Worm (Caenorhabditis elegans) whole organism, L4 larva: ENCODE data around the gene gly-9.

Source experiments
- D1046.2 ChIP-seq: fragments of 200-800 bp; sonication (Bioruptor generic); IDR thresholded peaks from 2 replicates; pipeline ENCODE4 v1.3.6; 2022; ENCODE audit warnings: missing genetic modification characterization, missing compliant biosample characterization
- F10B5.3 ChIP-seq: sonication (generic microtip); optimal IDR thresholded peaks from 2 replicates; lab custom pipeline; 2016; ENCODE audit warnings: mild to moderate bottlenecking, missing genetic modification characterization, missing compliant biosample characterization
- F26F4.8 ChIP-seq: fragments of 200-800 bp; sonication (Bioruptor generic); conservative IDR thresholded peaks from 2 replicates; pipeline ENCODE4 v1.3.6; 2022; ENCODE audit warnings: missing genetic modification characterization, missing compliant biosample characterization
- F44E2.7 ChIP-seq: fragments of 200-800 bp; sonication (Bioruptor generic); IDR thresholded peaks from 2 replicates; pipeline ENCODE4 v2.1.2; 2022; ENCODE audit warnings: missing genetic modification characterization, missing compliant biosample characterization
- F49E8.2 ChIP-seq: sonication (generic microtip); optimal IDR thresholded peaks from 2 replicates; lab custom pipeline; 2016; ENCODE audit warnings: missing compliant biosample characterization, mild to moderate bottlenecking, missing genetic modification characterization, borderline replicate concordance
- Y48G9A.11 ChIP-seq: fragments of 200-800 bp; sonication (Bioruptor generic); IDR thresholded peaks from 2 replicates; pipeline ENCODE4 v1.3.6; 2022; ENCODE audit warnings: missing genetic modification reagents, missing genetic modification characterization, missing compliant biosample characterization
- Y75B8A.6 ChIP-seq: fragments of 200-800 bp; sonication (Bioruptor generic); IDR thresholded peaks from 2 replicates; pipeline ENCODE4 v1.3.6; 2022; ENCODE audit warnings: missing genetic modification reagents, missing genetic modification characterization, missing compliant biosample characterization
- ZK337.2 ChIP-seq: fragments of 200-800 bp; sonication (Bioruptor generic); IDR thresholded peaks from 2 replicates; pipeline ENCODE4 v1.3.6; 2022; ENCODE audit warnings: missing genetic modification reagents, missing genetic modification characterization, missing compliant biosample characterization
- aha-1 ChIP-seq: fragments of 150-350 bp; peaks from one replicate; lab custom pipeline; 2014; ENCODE audit warnings: missing biosample characterization, missing genetic modification characterization
- aly-2 ChIP-seq: sonication (generic microtip); optimal IDR thresholded peaks from 2 replicates; lab custom pipeline; 2018; ENCODE audit warnings: missing biosample characterization, missing genetic modification characterization
- ama-1 ChIP-seq: fragments of 150-350 bp; optimal IDR thresholded peaks from 2 replicates; lab custom pipeline; 2014; ENCODE audit warnings: inconsistent platforms, mixed read lengths
- ceh-28 ChIP-seq: fragments of 150-350 bp; optimal IDR thresholded peaks from 2 replicates; lab custom pipeline; 2014; ENCODE audit warnings: missing biosample characterization, missing genetic modification reagents, missing genetic modification characterization
- ceh-62 ChIP-seq: sonication (generic microtip); optimal IDR thresholded peaks from 2 replicates; lab custom pipeline; 2017; ENCODE audit warnings: missing biosample characterization, missing genetic modification characterization
- daf-19 ChIP-seq: fragments of 200-800 bp; sonication (Bioruptor generic); conservative IDR thresholded peaks from 2 replicates; pipeline ENCODE4 v1.3.6; 2022; ENCODE audit warnings: missing genetic modification characterization, missing compliant biosample characterization
- dmd-6 ChIP-seq: fragments of 200-800 bp; sonication (Bioruptor generic); IDR thresholded peaks from 2 replicates; pipeline ENCODE4 v1.3.6; 2022; ENCODE audit warnings: missing genetic modification reagents, missing genetic modification characterization, missing compliant biosample characterization
- dmd-9 ChIP-seq: fragments of 200-800 bp; sonication (Bioruptor generic); IDR thresholded peaks from 2 replicates; pipeline ENCODE4 v1.3.6; 2022; ENCODE audit warnings: missing genetic modification reagents, missing genetic modification characterization, missing compliant biosample characterization
- dpl-1 ChIP-seq: fragments of 150-350 bp; optimal IDR thresholded peaks from 2 replicates; lab custom pipeline; 2014; ENCODE audit warnings: missing biosample characterization, missing genetic modification reagents, missing genetic modification characterization
- duxl-1 ChIP-seq: sonication (generic microtip); optimal IDR thresholded peaks from 2 replicates; lab custom pipeline; 2016; ENCODE audit warnings: mild to moderate bottlenecking, missing genetic modification characterization, moderate library complexity, missing compliant biosample characterization; ENCODE audit not compliant: poor library complexity
- dve-1 ChIP-seq: sonication (generic microtip); optimal IDR thresholded peaks from 2 replicates; lab custom pipeline; 2017; ENCODE audit warnings: antibody characterized with exemption, mild to moderate bottlenecking, missing genetic modification characterization, missing compliant biosample characterization; ENCODE audit not compliant: insufficient read depth
- egl-27 ChIP-seq: sonication (generic microtip); optimal IDR thresholded peaks from 3 replicates; lab custom pipeline; 2017; ENCODE audit warnings: missing biosample characterization, missing genetic modification reagents, missing genetic modification characterization
- fkh-10 ChIP-seq: fragments of 150-350 bp; optimal IDR thresholded peaks from 2 replicates; lab custom pipeline; 2014; ENCODE audit warnings: missing biosample characterization, missing genetic modification reagents, missing genetic modification characterization
- gei-8 ChIP-seq: fragments of 200-800 bp; sonication (Bioruptor generic); optimal IDR thresholded peaks from 2 replicates; lab custom pipeline; 2018; ENCODE audit warnings: mild to moderate bottlenecking, missing genetic modification characterization, missing compliant biosample characterization
- hif-1 ChIP-seq, 2 experiments: sonication (generic microtip); optimal IDR thresholded peaks; 2 replicates each; lab custom pipeline; 2016 to 2017; ENCODE audit warnings: missing compliant biosample characterization in 2 of 2, missing genetic modification characterization in 2 of 2, missing genetic modification reagents in 2 of 2, missing genotype in 2 of 2, mild to moderate bottlenecking in 1 of 2
- hlh-11 ChIP-seq: fragments of 200-800 bp; sonication (Bioruptor generic); optimal IDR thresholded peaks from 2 replicates; lab custom pipeline; 2018; ENCODE audit warnings: mild to moderate bottlenecking, missing genetic modification characterization, missing compliant biosample characterization
- hlh-30 ChIP-seq: sonication (generic microtip); optimal IDR thresholded peaks from 2 replicates; lab custom pipeline; 2017; ENCODE audit warnings: antibody characterized with exemption, mild to moderate bottlenecking, missing genetic modification characterization, missing compliant biosample characterization; ENCODE audit not compliant: insufficient read depth
- hmg-1.1 ChIP-seq: fragments of 200-800 bp; sonication (Bioruptor generic); IDR thresholded peaks from 2 replicates; pipeline ENCODE4 v1.3.6; 2022; ENCODE audit warnings: missing genetic modification reagents, missing genetic modification characterization, missing compliant biosample characterization
- lim-7 ChIP-seq: fragments of 200-800 bp; sonication (Bioruptor generic); IDR thresholded peaks from 2 replicates; pipeline ENCODE4 v1.3.6; 2022; ENCODE audit warnings: missing genetic modification characterization, missing compliant biosample characterization
- lin-13 ChIP-seq: fragments of 150-350 bp; optimal IDR thresholded peaks from 2 replicates; lab custom pipeline; 2014; ENCODE audit warnings: missing biosample characterization, missing genetic modification reagents, missing genetic modification characterization
- lin-38 ChIP-seq: fragments of 200-800 bp; sonication (Bioruptor generic); IDR thresholded peaks from 2 replicates; pipeline ENCODE4 v1.3.6; 2022; ENCODE audit warnings: missing genetic modification reagents, missing genetic modification characterization, missing compliant biosample characterization
- lsy-2 ChIP-seq, 2 experiments: fragments of 150-350 bp in 1 of 2; sonication (generic microtip) in 1 of 2; optimal IDR thresholded peaks; 2 replicates each; lab custom pipeline; 2014 to 2017; ENCODE audit warnings: missing biosample characterization in 2 of 2, missing genetic modification characterization in 2 of 2
- madf-5 ChIP-seq, 2 experiments: fragments of 200-800 bp; sonication (Bioruptor generic); IDR thresholded peaks; 2 replicates each; pipeline ENCODE4 v1.3.6; 2022; ENCODE audit warnings: missing compliant biosample characterization in 2 of 2, missing genetic modification characterization in 2 of 2
- mdt-29 ChIP-seq: fragments of 200-800 bp; sonication (Bioruptor generic); IDR thresholded peaks from 2 replicates; pipeline ENCODE4 v1.3.6; 2022; ENCODE audit warnings: missing genetic modification reagents, missing genetic modification characterization, missing compliant biosample characterization
- mep-1 ChIP-seq: fragments of 150-350 bp; sonication (generic microtip); optimal IDR thresholded peaks from 3 replicates; lab custom pipeline; 2014; ENCODE audit warnings: missing biosample characterization, missing genetic modification characterization
- mes-2 ChIP-seq: sonication (generic microtip); optimal IDR thresholded peaks from 2 replicates; lab custom pipeline; 2016; ENCODE audit warnings: missing genotype, mild to moderate bottlenecking, missing genetic modification characterization, missing compliant biosample characterization; ENCODE audit not compliant: poor library complexity, severe bottlenecking
- mxl-3 ChIP-seq: fragments of 200-800 bp; sonication (Bioruptor generic); optimal IDR thresholded peaks from 2 replicates; lab custom pipeline; 2018; ENCODE audit warnings: mild to moderate bottlenecking, missing genetic modification characterization, missing compliant biosample characterization
- nhr-11 ChIP-seq: fragments of 150-350 bp; optimal IDR thresholded peaks from 2 replicates; lab custom pipeline; 2014; ENCODE audit warnings: missing biosample characterization, missing genetic modification characterization
- nhr-6 ChIP-seq: fragments of 150-350 bp; optimal IDR thresholded peaks from 2 replicates; lab custom pipeline; 2014; ENCODE audit warnings: missing biosample characterization, missing genetic modification characterization
- rbr-2 ChIP-seq: sonication (generic microtip); optimal IDR thresholded peaks from 2 replicates; lab custom pipeline; 2016; ENCODE audit warnings: missing genotype, missing genetic modification characterization, missing compliant biosample characterization
- snpc-1.2 ChIP-seq: fragments of 200-800 bp; sonication (Bioruptor generic); IDR thresholded peaks from 2 replicates; pipeline ENCODE4 v1.3.6; 2022; ENCODE audit warnings: missing genetic modification reagents, missing genetic modification characterization, missing compliant biosample characterization
- unc-130 ChIP-seq: sonication (generic microtip); optimal IDR thresholded peaks from 2 replicates; lab custom pipeline; 2016; ENCODE audit warnings: missing genetic modification reagents, missing genetic modification characterization, missing compliant biosample characterization
- vab-7 ChIP-seq: fragments of 200-800 bp; sonication (Bioruptor generic); IDR thresholded peaks from 2 replicates; pipeline ENCODE4 v1.3.6; 2022; ENCODE audit warnings: missing genetic modification reagents, missing genetic modification characterization, missing compliant biosample characterization
- zip-2 ChIP-seq: fragments of 150-350 bp; optimal IDR thresholded peaks from 2 replicates; lab custom pipeline; 2014; ENCODE audit warnings: missing biosample characterization, missing genetic modification characterization
- ztf-7 ChIP-seq: fragments of 150-350 bp; optimal IDR thresholded peaks from 2 replicates; lab custom pipeline; 2014; ENCODE audit warnings: missing biosample characterization, missing genetic modification characterization

The gly-9 gene

ce11 chrIII:11290554-11290953 lies at the start of gene gly-9, which contains the start of the genes mib-1 and smc-3:
TSS of gene gly-9 (minus strand) at chrIII:11290580.
TSS of gene mib-1 (minus strand) at chrIII:11290676.
TSS of gene smc-3 (plus strand) at chrIII:11290904.
- no peak for TF ChIP-seq ceh-28 (tag; lab: Kevin White, UChicago)
- no peak for TF ChIP-seq mdt-29 (GFP tag; lab: Robert Waterston, UW)
- TF ChIP-seq hmg-1.1 (GFP tag; lab: Robert Waterston, UW), result no peak
- no peak for TF ChIP-seq aly-2 (tag; lab: Kevin White, UChicago)
- TF ChIP-seq Y48G9A.11 (GFP tag; lab: Robert Waterston, UW), result peak; percentile 43; the same call in 1 of the 2 replicates
- peak; percentile 91 for TF ChIP-seq dpl-1 (GFP tag; lab: Kevin White, UChicago)
- no peak for TF ChIP-seq vab-7
- TF ChIP-seq aha-1, result peak; percentile 96
- peak; percentile 99 for TF ChIP-seq mes-2 (tag; lab: Kevin White, UChicago)
- no peak for TF ChIP-seq egl-27
- no peak for TF ChIP-seq lim-7
- TF ChIP-seq nhr-6 (tag; lab: Kevin White, UChicago), result peak; percentile 56
- no peak for TF ChIP-seq fkh-10 (GFP tag; lab: Kevin White, UChicago)
- TF ChIP-seq dve-1 (tag; lab: Kevin White, UChicago), result peak; percentile 35
- peak; percentile 92 for TF ChIP-seq ZK337.2 (GFP tag; lab: Robert Waterston, UW)
- peak; percentile 43 for TF ChIP-seq mep-1 (tag; lab: Kevin White, UChicago)
- TF ChIP-seq D1046.2 (GFP tag; lab: Robert Waterston, UW), result peak; percentile 59; the same call in 1 of the 2 replicates
- no peak for TF ChIP-seq lin-13 (GFP tag; lab: Kevin White, UChicago)
- peak; percentile 67 for TF ChIP-seq lin-38
- peak; percentile 29 for TF ChIP-seq rbr-2 (tag; lab: Kevin White, UChicago)
- TF ChIP-seq hif-1 (tag; optimal IDR thresholded peaks at IDR 0.05; lab: Kevin White, UChicago), result peak in 1 of 2 experiments; percentile 89
- no peak for TF ChIP-seq snpc-1.2 (GFP tag; lab: Robert Waterston, UW)
- peak; percentile 85 for TF ChIP-seq dmd-9 (GFP tag; lab: Robert Waterston, UW)
- peak in 1 of 2 experiments; percentile 81 for TF ChIP-seq lsy-2 (tag; optimal IDR thresholded peaks at IDR 0.05; lab: Kevin White, UChicago)
- TF ChIP-seq nhr-11 (tag; lab: Kevin White, UChicago), result peak; percentile 27
- peak; percentile 11 for TF ChIP-seq hlh-11 (tag; lab: Kevin White, UChicago)
- TF ChIP-seq hlh-30 (tag; lab: Kevin White, UChicago), result peak; percentile 38
- no peak for TF ChIP-seq F10B5.3 (tag; lab: Kevin White, UChicago)
- TF ChIP-seq dmd-6, result peak; percentile 45; the same call in 1 of the 2 replicates
- TF ChIP-seq mxl-3, result no peak
- no peak for TF ChIP-seq Y75B8A.6 (GFP tag; lab: Robert Waterston, UW)
- TF ChIP-seq zip-2 (tag; lab: Kevin White, UChicago), result no peak
- no peak for TF ChIP-seq ztf-7
- TF ChIP-seq unc-130 (GFP tag; lab: Kevin White, UChicago), result peak; percentile 94
- TF ChIP-seq F49E8.2 (tag; lab: Kevin White, UChicago), result no peak
- TF ChIP-seq, all 104 proteins: peak for 19

ce11 chrIII:11337627-11338026 lies 47.2 kb upstream of the gly-9 start:
- no peak for TF ChIP-seq dmd-6
- TF ChIP-seq aly-2 (tag; lab: Kevin White, UChicago), result no peak
- no peak for TF ChIP-seq ama-1 (lab: Kevin White, UChicago)
- no peak for TF ChIP-seq F44E2.7 (GFP tag; lab: Robert Waterston, UW)
- TF ChIP-seq F26F4.8, result no peak
- TF ChIP-seq gei-8 (GFP tag; lab: Kevin White, UChicago), result no peak
- no peak for TF ChIP-seq aha-1
- no peak for TF ChIP-seq egl-27
- TF ChIP-seq ceh-62 (tag; lab: Kevin White, UChicago), result no peak
- no peak for TF ChIP-seq madf-5 (GFP tag; IDR thresholded peaks at IDR 0.05; lab: Robert Waterston, UW)
- no peak for TF ChIP-seq mes-2 (tag; lab: Kevin White, UChicago)
- TF ChIP-seq duxl-1, result no peak
- no peak for TF ChIP-seq zip-2 (tag; lab: Kevin White, UChicago)
- TF ChIP-seq daf-19 (GFP tag; lab: Robert Waterston, UW), result no peak
- no peak for TF ChIP-seq dve-1 (tag; lab: Kevin White, UChicago)
- TF ChIP-seq D1046.2 (GFP tag; lab: Robert Waterston, UW), result no peak
